Fruit fly (Drosophila melanogaster): ENCODE data around the gene opm.

The opm gene

DNA sequence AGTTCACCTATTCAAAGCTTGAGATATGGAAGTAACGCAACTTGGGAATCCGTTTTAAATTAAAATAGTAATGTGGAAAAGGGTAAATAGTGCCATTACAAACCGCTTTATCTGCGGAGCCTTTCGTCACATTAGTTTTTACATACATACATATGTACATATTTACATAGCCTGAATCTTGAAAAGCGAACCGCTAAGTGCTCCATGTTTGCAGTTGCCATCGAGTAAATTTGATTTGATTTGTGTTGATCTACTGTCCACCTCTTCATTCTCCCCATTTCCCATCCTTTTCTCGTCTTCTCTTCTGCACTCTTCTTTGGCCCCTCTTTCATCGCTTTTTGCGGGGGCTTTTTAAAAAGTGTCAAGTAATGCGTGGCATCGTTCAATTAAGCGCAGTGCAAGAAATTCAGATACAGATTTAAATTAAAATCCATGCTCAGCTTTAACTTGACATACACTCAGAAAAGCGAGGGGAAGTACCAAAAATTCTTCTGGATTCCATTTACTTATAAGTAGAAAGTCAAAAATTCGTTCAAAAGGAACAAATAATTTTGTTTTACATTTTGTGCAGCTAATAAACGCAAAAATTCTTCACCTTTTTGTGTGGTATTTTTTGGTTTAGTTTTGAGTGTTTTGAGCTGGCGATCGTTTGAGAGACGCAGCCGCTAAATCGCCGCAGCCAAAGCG is 23.1 kb downstream of the opm start (continued):
- TF ChIP-seq CG8359 (GFP tag; optimal IDR thresholded peaks at IDR 0.05; ENCODE audit: borderline replicate concordance) (peak; percentile 71), zen (tag; optimal IDR thresholded peaks at IDR 0.05) (no peak), TFAM (GFP tag; optimal IDR thresholded peaks at IDR 0.05) (peak; percentile 32), ATbp (GFP tag; optimal IDR thresholded peaks at IDR 0.05) (peak; percentile 99), CG9215 (GFP tag; IDR thresholded peaks at IDR 0.05) (no peak), CG8388 (GFP tag; optimal IDR thresholded peaks at IDR 0.05) (peak; percentile 39), D19B (GFP tag; optimal IDR thresholded peaks at IDR 0.05) (peak; percentile 15), Taf1 (GFP tag; IDR thresholded peaks at IDR 0.05) (no peak), Hr51 (GFP tag; optimal IDR thresholded peaks at IDR 0.05) (peak; percentile 52 to 57), chinmo (GFP tag; IDR thresholded peaks at IDR 0.05; ENCODE audit: partially characterized antibody) (0 out of 4 replicates have a peak, but pooled peaks have one; percentile 6), hb (GFP tag; IDR thresholded peaks at IDR 0.05; ENCODE audit: partially characterized antibody) (no peak), CG1024 (GFP tag; IDR thresholded peaks at IDR 0.05) (peak; percentile 84; the same call in 1 of the 2 replicates), CG17385 (GFP tag; optimal IDR thresholded peaks at IDR 0.05) (peak; percentile 79), ind (GFP tag; optimal IDR thresholded peaks at IDR 0.05) (no peak), CG31365 (tag; optimal IDR thresholded peaks at IDR 0.05) (peak; percentile 82), stwl (tag; optimal IDR thresholded peaks at IDR 0.05) (no peak), kay (GFP tag; optimal IDR thresholded peaks at IDR 0.05) (peak; percentile 77), CG2129 (GFP tag; IDR thresholded peaks at IDR 0.05; ENCODE audit: partially characterized antibody) (no peak), Dip2 (GFP tag; IDR thresholded peaks at IDR 0.05) (no peak), Hr78 (GFP tag; optimal IDR thresholded peaks at IDR 0.05) (peak in 1 of 2 experiments; percentile 52), crc (GFP tag; optimal IDR thresholded peaks at IDR 0.05) (peak; percentile 52), Fer3 (tag; optimal IDR thresholded peaks at IDR 0.05) (peak; percentile 84), Ets65A (GFP tag) (peak; percentile 17), CG13123 (GFP tag; optimal IDR thresholded peaks at IDR 0.05) (peak; percentile 86), Hand (GFP tag; optimal IDR thresholded peaks at IDR 0.05) (peak; percentile 55), Neu2 (GFP tag; optimal IDR thresholded peaks at IDR 0.05; ENCODE audit: borderline replicate concordance) (no peak), ro (GFP tag; IDR thresholded peaks at IDR 0.05) (no peak), CG16815 (GFP tag; optimal IDR thresholded peaks at IDR 0.05) (no peak), CG12219 (GFP tag; optimal IDR thresholded peaks at IDR 0.05) (peak; percentile 81), H15 (GFP tag; IDR thresholded peaks at IDR 0.05) (no peak), CG4707 (GFP tag; optimal IDR thresholded peaks at IDR 0.05) (peak; percentile 93), tio (GFP tag; optimal IDR thresholded peaks at IDR 0.05) (peak; percentile 60), Side (GFP tag; optimal IDR thresholded peaks at IDR 0.05) (peak; percentile 79), chm (GFP tag; IDR thresholded peaks at IDR 0.05) (peak; percentile 92), chif (GFP tag; optimal IDR thresholded peaks at IDR 0.05) (peak; percentile 59 to 89), gce (GFP tag; IDR thresholded peaks at IDR 0.05) (peak; percentile 90), sob (GFP tag; IDR thresholded peaks at IDR 0.05) (peak; percentile 78), Fer2 (tag; optimal IDR thresholded peaks at IDR 0.05) (peak; percentile 72), Sry-δ (GFP tag; optimal IDR thresholded peaks at IDR 0.05) (peak; percentile 42), Xrp1 (GFP tag; IDR thresholded peaks at IDR 0.05) (peak; percentile 86), vfl (GFP tag; optimal IDR thresholded peaks at IDR 0.05) (no peak), CG8944 (GFP tag; optimal IDR thresholded peaks at IDR 0.05) (peak; percentile 81), sd (tag; optimal IDR thresholded peaks at IDR 0.05) (peak; percentile 44), unpg (GFP tag; optimal IDR thresholded peaks at IDR 0.05) (peak; percentile 75), CG15601 (tag; optimal IDR thresholded peaks at IDR 0.05) (peak; percentile 94), CG2678 (tag; optimal IDR thresholded peaks at IDR 0.05) (peak; percentile 89), dimm (GFP tag; IDR thresholded peaks at IDR 0.05) (no peak), HLH54F (GFP tag; optimal IDR thresholded peaks at IDR 0.05) (peak; percentile 25), CG4730 (GFP tag; IDR thresholded peaks at IDR 0.05) (0 out of 2 replicates have a peak, but pooled peaks have one; percentile 12)
